Worm (Caenorhabditis elegans): ENCODE results near the gene T28C6.5.

DNA sequence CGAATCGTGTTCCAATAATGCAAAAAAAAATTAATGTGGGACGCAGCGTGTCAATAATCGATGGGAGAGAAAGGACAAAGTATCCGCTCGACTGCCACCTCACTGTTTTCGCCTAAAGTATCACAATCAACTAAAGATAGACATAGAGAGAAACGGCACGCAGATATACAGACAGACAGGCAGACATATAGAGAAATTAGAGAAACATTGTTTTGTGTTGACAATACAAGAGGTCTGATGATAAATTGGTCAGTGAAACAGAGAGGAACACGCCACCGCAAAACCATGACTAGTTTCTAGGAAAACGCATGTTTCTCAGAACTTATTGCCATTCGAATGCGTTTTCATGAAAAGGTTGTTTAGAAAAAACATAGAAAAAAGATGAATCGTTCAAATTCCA, 9.3 kb downstream of the T28C6.5 start, which contains the start of gene T28C6.8:
- TF ChIP-seq unc-62 (GFP tag; optimal IDR thresholded peaks at IDR 0.05) (no peak), unc-130 (GFP tag; optimal IDR thresholded peaks at IDR 0.05) (no peak), somi-1 (GFP tag; optimal IDR thresholded peaks at IDR 0.05) (no peak), aptf-3 (GFP tag; IDR thresholded peaks at IDR 0.05) (no peak), him-1 (tag; optimal IDR thresholded peaks at IDR 0.05) (no peak), dpl-1 (GFP tag; optimal IDR thresholded peaks at IDR 0.05) (no peak), pha-4 (tag; optimal IDR thresholded peaks at IDR 0.05) (no peak), sdz-38 (tag; optimal IDR thresholded peaks at IDR 0.05) (no peak), zfh-2 (GFP tag; conservative IDR thresholded peaks at IDR 0.05) (no peak), Y53F4B.3 (GFP tag; IDR thresholded peaks at IDR 0.05) (no peak), ztf-18 (tag; optimal IDR thresholded peaks at IDR 0.05) (no peak), zim-3 (tag; optimal IDR thresholded peaks at IDR 0.05) (no peak)
